Fruit fly (Drosophila melanogaster): ENCODE results near the gene CG32413.
A peak's percentile ranks its signal among the peaks of the same experiment; 100 is the strongest.

Gene CG32413

dm6 chr3L:5903955-5904354, at the start of gene CG32413:
CG32413 (minus strand) TSS chr3L:5904055.
- no peak for TF ChIP-seq ey (GFP tag; optimal IDR thresholded peaks at IDR 0.05)
- TF ChIP-seq rgr (GFP tag; optimal IDR thresholded peaks at IDR 0.05): no peak
- TF ChIP-seq fru (GFP tag; optimal IDR thresholded peaks at IDR 0.05): no peak
- no peak for TF ChIP-seq Abd-B (GFP tag; optimal IDR thresholded peaks at IDR 0.05)
- TF ChIP-seq Hr83 (GFP tag; optimal IDR thresholded peaks at IDR 0.05; ENCODE audit: poor library complexity, severe bottlenecking): no peak
- no peak for TF ChIP-seq Mio (GFP tag; optimal IDR thresholded peaks at IDR 0.05)
- no peak for TF ChIP-seq psq (GFP tag; optimal IDR thresholded peaks at IDR 0.05)
- TF ChIP-seq woc (GFP tag; optimal IDR thresholded peaks at IDR 0.05): no peak
- no peak for TF ChIP-seq lola (GFP tag; optimal IDR thresholded peaks at IDR 0.05)
- no peak for TF ChIP-seq Sp1 (GFP tag; optimal IDR thresholded peaks at IDR 0.05)
- no peak for TF ChIP-seq Hr78 (GFP tag; optimal IDR thresholded peaks at IDR 0.05)
- no peak for TF ChIP-seq GATAd (GFP tag; optimal IDR thresholded peaks at IDR 0.05)
- TF ChIP-seq Dif (GFP tag; optimal IDR thresholded peaks at IDR 0.05; ENCODE audit: partially characterized antibody): no peak
- no peak for TF ChIP-seq Jra (GFP tag; optimal IDR thresholded peaks at IDR 0.05)
- TF ChIP-seq pan (optimal IDR thresholded peaks at IDR 0.05): no peak

DNA sequence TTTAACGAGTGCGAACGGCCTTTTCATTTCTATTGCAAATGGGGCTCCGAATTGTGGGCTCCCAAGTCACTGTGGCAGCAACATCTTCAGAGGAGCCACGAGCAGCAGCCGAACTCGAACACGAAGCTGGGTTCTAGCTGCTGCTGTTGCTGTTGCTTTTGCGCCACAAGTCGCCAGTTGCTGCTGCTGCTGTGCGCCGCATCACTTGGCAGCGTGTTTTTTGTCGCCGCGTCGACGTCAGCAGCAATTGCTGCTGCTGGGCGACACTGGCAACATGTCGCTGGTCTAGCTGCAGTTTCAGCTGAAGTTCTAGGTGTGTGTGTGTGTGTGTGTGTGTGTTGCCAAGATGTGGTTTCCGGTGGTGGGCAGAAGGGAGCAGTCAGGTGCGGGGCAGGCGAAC, 48.7 kb upstream of the CG32413 start:
- no peak for TF ChIP-seq h (GFP tag; optimal IDR thresholded peaks at IDR 0.05)
- no peak for TF ChIP-seq foxo (GFP tag; optimal IDR thresholded peaks at IDR 0.05)
- TF ChIP-seq N (GFP tag; optimal IDR thresholded peaks at IDR 0.05): no peak
- TF ChIP-seq dl (GFP tag; optimal IDR thresholded peaks at IDR 0.05; ENCODE audit: insufficient read depth in 1 of 2, partially characterized antibody in 2 of 2): no peak
- no peak for TF ChIP-seq fru (GFP tag; optimal IDR thresholded peaks at IDR 0.05)
- TF ChIP-seq rgr (GFP tag; optimal IDR thresholded peaks at IDR 0.05): no peak
- no peak for TF ChIP-seq Dfd (GFP tag; optimal IDR thresholded peaks at IDR 0.05)
- no peak for TF ChIP-seq Mio (GFP tag; optimal IDR thresholded peaks at IDR 0.05)
- TF ChIP-seq pan (optimal IDR thresholded peaks at IDR 0.05): no peak
- no peak for TF ChIP-seq psq (GFP tag; optimal IDR thresholded peaks at IDR 0.05)
- TF ChIP-seq sv (GFP tag; optimal IDR thresholded peaks at IDR 0.05): no peak

DNA sequence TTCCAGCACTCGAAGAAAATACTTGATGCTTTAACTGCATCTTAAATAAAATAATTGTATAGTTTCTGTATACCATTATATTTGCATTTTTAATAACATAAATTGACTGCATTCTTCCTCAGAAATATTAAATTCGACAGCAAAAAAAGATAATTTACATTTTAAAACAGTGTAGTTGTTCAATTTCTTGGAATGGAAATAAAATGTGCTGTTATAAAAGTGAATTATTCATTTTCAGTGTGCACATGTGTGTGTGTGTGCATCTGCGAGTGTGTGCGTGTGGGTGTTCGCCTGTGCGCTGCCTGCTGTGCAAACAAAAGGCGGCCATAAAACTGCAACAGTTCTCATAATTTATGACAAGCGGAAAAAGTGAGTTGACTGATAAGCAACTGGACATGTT, 48.3 kb upstream of the CG32413 start:
- TF ChIP-seq usp (GFP tag; optimal IDR thresholded peaks at IDR 0.05) (no peak), fru (GFP tag; optimal IDR thresholded peaks at IDR 0.05) (peak; percentile 25), HLH106 (tag; optimal IDR thresholded peaks at IDR 0.05) (peak; percentile 2)

DNA sequence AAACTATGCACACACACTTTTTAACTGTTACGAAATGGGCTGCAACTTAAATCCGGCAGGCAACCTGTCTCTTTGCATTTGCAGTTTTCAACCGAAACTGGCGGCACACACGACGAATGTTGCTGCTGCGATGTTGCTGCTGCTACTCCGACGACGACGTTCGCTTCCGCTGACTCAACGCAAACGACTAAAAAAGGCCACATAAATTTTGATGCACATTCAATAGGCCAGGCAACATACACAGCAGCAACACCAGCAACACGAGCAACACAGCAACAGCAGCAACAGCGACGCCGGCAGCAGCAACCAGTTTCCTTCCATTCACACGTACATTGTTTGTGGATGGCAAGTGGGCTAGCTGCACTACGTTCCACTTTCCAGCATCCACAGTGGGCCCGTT, 46.6 kb upstream of the CG32413 start, which contains the start of gene Egfrap:
Gene Egfrap (minus strand): TSS at position 192 of the 400 bp plus-strand sequence.
- peak; percentile 69 for TF ChIP-seq Vsx2 (GFP tag; optimal IDR thresholded peaks at IDR 0.05; ENCODE audit: partially characterized antibody)
- TF ChIP-seq CG9705 (GFP tag; optimal IDR thresholded peaks at IDR 0.05): no peak
- peak; percentile 39 for TF ChIP-seq Dif (GFP tag; optimal IDR thresholded peaks at IDR 0.05; ENCODE audit: partially characterized antibody)

DNA sequence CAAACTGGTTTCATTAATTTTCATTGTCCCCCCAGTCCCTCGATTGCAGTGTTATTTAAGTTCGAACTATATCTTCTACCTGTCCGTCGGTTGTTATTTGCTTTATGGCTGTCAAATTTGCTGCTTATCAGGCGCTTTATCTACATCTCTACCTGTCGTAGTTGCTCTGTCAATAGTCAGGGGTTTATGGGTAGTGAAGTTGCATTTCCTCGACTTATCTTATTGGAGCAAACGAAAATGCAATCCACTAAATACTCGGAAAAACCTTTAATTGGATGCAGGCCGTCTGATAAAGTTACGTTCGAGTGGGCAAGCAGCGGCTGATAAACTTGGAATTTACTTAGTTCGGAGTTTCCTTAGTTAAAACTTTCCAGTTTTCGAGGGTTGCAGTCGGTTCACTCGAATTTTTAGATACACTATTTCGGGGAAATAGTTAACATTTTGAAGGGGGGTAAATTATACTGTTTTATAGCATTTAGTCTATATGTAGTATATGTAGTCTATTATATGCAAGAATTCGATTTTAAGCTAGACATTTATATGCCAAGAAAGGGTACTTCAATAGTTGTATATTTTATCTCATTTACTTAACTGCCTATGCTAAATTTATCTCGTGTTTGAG, 43.4 kb upstream of the CG32413 start:
- TF ChIP-seq jim (GFP tag; optimal IDR thresholded peaks at IDR 0.05) (no peak), dmrt93B (GFP tag; optimal IDR thresholded peaks at IDR 0.05) (no peak), Myc (optimal IDR thresholded peaks at IDR 0.05) (no peak)

DNA sequence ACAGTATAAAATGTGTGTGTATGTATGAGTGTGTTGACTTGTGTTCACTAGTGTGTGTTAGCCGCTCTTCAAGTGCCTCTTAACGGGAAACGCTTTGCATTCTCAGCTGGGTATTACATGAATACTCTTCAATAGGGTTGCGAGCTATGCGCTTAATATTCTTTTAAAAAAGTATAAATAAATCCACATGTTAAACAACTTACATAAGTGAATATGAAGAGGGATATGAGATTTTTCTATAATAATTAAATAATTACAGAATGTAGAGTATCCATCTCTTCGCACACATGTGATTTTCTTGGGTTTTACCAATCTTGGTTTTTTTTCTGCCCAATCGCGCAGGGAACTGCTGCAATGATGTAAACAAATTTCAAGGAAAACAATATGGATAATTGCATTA, 41.7 kb upstream of the CG32413 start:
- TF ChIP-seq pan (optimal IDR thresholded peaks at IDR 0.05): no peak
- no peak for TF ChIP-seq CrebA (GFP tag; optimal IDR thresholded peaks at IDR 0.05; ENCODE audit: borderline replicate concordance)
- no peak for TF ChIP-seq foxo (GFP tag; optimal IDR thresholded peaks at IDR 0.05)
- no peak for TF ChIP-seq h (GFP tag; optimal IDR thresholded peaks at IDR 0.05)
- TF ChIP-seq psq (GFP tag; optimal IDR thresholded peaks at IDR 0.05): no peak
- TF ChIP-seq Dfd (GFP tag; optimal IDR thresholded peaks at IDR 0.05): no peak

Measured in whole organism, wandering third instar larva.